Fruit fly (Drosophila melanogaster): ENCODE data around the gene CG5439.
A peak's percentile ranks its signal among the peaks of the same experiment; 100 is the strongest.

Gene CG5439

dm6 chr2L:13219281-13220092, 42.5 kb downstream of the CG5439 start, which contains the start of the genes CG9426 and mRF1 (continued):
- TF ChIP-seq Atf-2 (GFP tag; optimal IDR thresholded peaks at IDR 0.05), result no peak
- peak; percentile 99 for TF ChIP-seq CG13287 (GFP tag; IDR thresholded peaks at IDR 0.05; ENCODE audit: partially characterized antibody)
- TF ChIP-seq wek (GFP tag; optimal IDR thresholded peaks at IDR 0.05), result no peak
- TF ChIP-seq CG3838 (GFP tag; optimal IDR thresholded peaks at IDR 0.05), result no peak
- no peak for TF ChIP-seq dimm (GFP tag; IDR thresholded peaks at IDR 0.05)
- TF ChIP-seq tna (GFP tag; IDR thresholded peaks at IDR 0.05; ENCODE audit: partially characterized antibody), result peak; percentile 96
- TF ChIP-seq ci (GFP tag; IDR thresholded peaks at IDR 0.05), result no peak
- peak; percentile 14 for TF ChIP-seq fu2 (GFP tag; optimal IDR thresholded peaks at IDR 0.05)
- peak; percentile 61 for TF ChIP-seq CG17829 (tag; optimal IDR thresholded peaks at IDR 0.05)
- TF ChIP-seq CG34422 (GFP tag; IDR thresholded peaks at IDR 0.05), result peak; percentile 65; the same call in 1 of the 3 replicates
- no peak for TF ChIP-seq CG31365 (tag; optimal IDR thresholded peaks at IDR 0.05)
- TF ChIP-seq HLH4C (GFP tag; IDR thresholded peaks at IDR 0.05; ENCODE audit: partially characterized antibody), result peak; percentile 97
- no peak for TF ChIP-seq NfI (GFP tag; optimal IDR thresholded peaks at IDR 0.05)
- TF ChIP-seq CG9609 (GFP tag; optimal IDR thresholded peaks at IDR 0.05), result peak; percentile 7
- no peak for TF ChIP-seq Ets65A (GFP tag)
- TF ChIP-seq CG7987 (GFP tag; optimal IDR thresholded peaks at IDR 0.05), result peak; percentile 37
- peak; percentile 88 for TF ChIP-seq sens (GFP tag)
- TF ChIP-seq CG7271 (tag; optimal IDR thresholded peaks at IDR 0.05), result no peak
- TF ChIP-seq CG5953 (GFP tag; IDR thresholded peaks at IDR 0.05), result no peak
- peak; percentile 62 for TF ChIP-seq lilli (GFP tag; optimal IDR thresholded peaks at IDR 0.05)
- TF ChIP-seq aop (GFP tag; IDR thresholded peaks at IDR 0.05), result no peak
- TF ChIP-seq CG10267 (tag; optimal IDR thresholded peaks at IDR 0.05), result peak; percentile 77
- TF ChIP-seq CG16863 (GFP tag; optimal IDR thresholded peaks at IDR 0.05), result no peak
- TF ChIP-seq CG18011 (GFP tag; optimal IDR thresholded peaks at IDR 0.05), result peak; percentile 13
- peak; percentile 30 for TF ChIP-seq pho (GFP tag; optimal IDR thresholded peaks at IDR 0.05)
- TF ChIP-seq Bdp1 (GFP tag; optimal IDR thresholded peaks at IDR 0.05), result no peak
- TF ChIP-seq phol (tag; optimal IDR thresholded peaks at IDR 0.05), result peak; percentile 22
- TF ChIP-seq pnt (GFP tag; optimal IDR thresholded peaks at IDR 0.05), result no peak
- peak; percentile 100 for TF ChIP-seq CG16813 (GFP tag; IDR thresholded peaks at IDR 0.05; ENCODE audit: partially characterized antibody)
- peak; percentile 98 for TF ChIP-seq CG34224 (GFP tag; IDR thresholded peaks at IDR 0.05; ENCODE audit: partially characterized antibody)
- no peak for TF ChIP-seq CG5245 (GFP tag; optimal IDR thresholded peaks at IDR 0.05)
- no peak for TF ChIP-seq CG31388 (GFP tag; optimal IDR thresholded peaks at IDR 0.05)
- TF ChIP-seq Kr (GFP tag; optimal IDR thresholded peaks at IDR 0.05), result no peak
- TF ChIP-seq CG9876 (GFP tag; optimal IDR thresholded peaks at IDR 0.05), result no peak
- peak; percentile 45; the same call in 1 of the 2 replicates for TF ChIP-seq CG6272 (GFP tag; IDR thresholded peaks at IDR 0.05)
- TF ChIP-seq dmrt99B (tag; optimal IDR thresholded peaks at IDR 0.05), result no peak
- TF ChIP-seq gfzf (GFP tag; optimal IDR thresholded peaks at IDR 0.05), result peak; percentile 49
- peak; percentile 36 for TF ChIP-seq CG2120 (GFP tag; optimal IDR thresholded peaks at IDR 0.05)
- TF ChIP-seq dm (GFP tag; optimal IDR thresholded peaks at IDR 0.05), result peak; percentile 24
- TF ChIP-seq CG8290 (GFP tag; optimal IDR thresholded peaks at IDR 0.05), result no peak
- TF ChIP-seq CG8290 (tag; optimal IDR thresholded peaks at IDR 0.05), result no peak
- peak; percentile 7 for TF ChIP-seq Jarid2 (GFP tag; optimal IDR thresholded peaks at IDR 0.05)
- no peak for TF ChIP-seq CG5180 (GFP tag; optimal IDR thresholded peaks at IDR 0.05)
- TF ChIP-seq onecut (GFP tag; IDR thresholded peaks at IDR 0.05), result no peak
- peak; percentile 95 for TF ChIP-seq hbn (GFP tag; IDR thresholded peaks at IDR 0.05; ENCODE audit: partially characterized antibody)
- no peak for TF ChIP-seq dan (GFP tag; IDR thresholded peaks at IDR 0.05)
- TF ChIP-seq CG9797 (GFP tag; optimal IDR thresholded peaks at IDR 0.05), result peak; percentile 17
- no peak for TF ChIP-seq Antp (GFP tag; optimal IDR thresholded peaks at IDR 0.05)
- peak; percentile 94 for TF ChIP-seq Dll (GFP tag; IDR thresholded peaks at IDR 0.05; ENCODE audit: partially characterized antibody)
